Worm (Caenorhabditis elegans) whole organism, early embryonic: ENCODE results near the gene rec-8.

Source experiments
- aly-1 ChIP-seq: sonication (generic microtip); optimal IDR thresholded peaks from 2 replicates; lab custom pipeline; 2016; ENCODE audit warnings: missing genetic modification characterization, missing compliant biosample characterization
- ama-1 ChIP-seq: fragments of 150-350 bp; optimal IDR thresholded peaks from 2 replicates; lab custom pipeline; 2014
- ceh-13 ChIP-seq: fragments of 200-800 bp; sonication (Bioruptor generic); optimal IDR thresholded peaks from 2 replicates; lab custom pipeline; 2018; ENCODE audit warnings: mild to moderate bottlenecking, missing genetic modification characterization, missing compliant biosample characterization
- ceh-36 ChIP-seq: sonication (generic microtip); optimal IDR thresholded peaks from 2 replicates; lab custom pipeline; 2016; ENCODE audit warnings: missing genetic modification characterization, inconsistent platforms, missing compliant biosample characterization
- scrt-1 ChIP-seq: fragments of 200-800 bp; sonication (Bioruptor generic); IDR thresholded peaks from 2 replicates; pipeline ENCODE4 v1.3.6; 2022; ENCODE audit warnings: missing genetic modification characterization, missing compliant biosample characterization
- tbx-11 ChIP-seq: fragments of 200-800 bp; sonication (Bioruptor generic); IDR thresholded peaks from 2 replicates; pipeline ENCODE4 v1.3.6; 2022; ENCODE audit warnings: missing genetic modification characterization, missing compliant biosample characterization

DNA sequence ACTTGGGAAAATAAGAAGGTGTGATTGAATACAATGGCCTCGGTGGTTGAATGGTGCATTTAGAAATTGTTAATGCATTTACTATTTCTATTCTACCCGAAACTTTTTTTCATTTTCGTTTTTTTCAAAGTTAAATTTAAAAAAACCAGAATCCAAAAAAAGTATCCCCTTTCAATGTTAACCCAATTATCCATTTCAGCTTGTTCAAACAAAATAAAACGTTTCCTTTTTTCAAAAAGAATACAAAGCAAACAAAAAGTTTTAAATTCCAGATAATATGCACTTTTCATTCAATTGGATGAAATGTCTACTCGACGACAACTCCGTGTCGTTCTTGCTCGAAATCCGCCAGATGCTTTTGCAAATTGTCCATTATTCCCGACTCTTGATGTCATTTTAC lies 10.4 kb downstream of the rec-8 start, which contains the start of gene W02A2.5:
- TF ChIP-seq ama-1 (lab: Kevin White, UChicago) (no peak), ceh-36 (no peak), ceh-13 (GFP tag; lab: Kevin White, UChicago) (no peak), tbx-11 (no peak), scrt-1 (GFP tag; lab: Robert Waterston, UW) (no peak), aly-1 (no peak)
